Worm (Caenorhabditis elegans): ENCODE data around the gene decr-1.2.

Gene decr-1.2

ce11 chrII:8573044-8573443 is 27.6 kb downstream of the decr-1.2 start, which contains the start of gene F54C9.7:
TSS of gene F54C9.7 (plus strand) at chrII:8573344.
- TF ChIP-seq C08G9.2 (tag; optimal IDR thresholded peaks at IDR 0.05) (no peak), fkh-10 (GFP tag; optimal IDR thresholded peaks at IDR 0.05) (no peak), madf-2 (tag; optimal IDR thresholded peaks at IDR 0.05) (no peak), ceh-19 (GFP tag; optimal IDR thresholded peaks at IDR 0.05) (no peak), syd-9 (tag; optimal IDR thresholded peaks at IDR 0.05) (no peak), ceh-14 (tag; optimal IDR thresholded peaks at IDR 0.05) (no peak), ahr-1 (tag; optimal IDR thresholded peaks at IDR 0.05) (no peak)

- no peak for TF ChIP-seq ceh-22 (tag; optimal IDR thresholded peaks at IDR 0.05)
- TF ChIP-seq nhr-232 (tag; optimal IDR thresholded peaks at IDR 0.05), result no peak
- TF ChIP-seq C08G9.2 (tag; optimal IDR thresholded peaks at IDR 0.05), result no peak
- TF ChIP-seq hlh-8 (tag; optimal IDR thresholded peaks at IDR 0.05), result no peak
Measured at ce11 chrII:8575184-8575583, 29.8 kb downstream of the decr-1.2 start, which contains the start of gene puf-5. TSS of gene puf-5 (plus strand) at chrII:8575541.

- TF ChIP-seq ceh-19 (GFP tag; optimal IDR thresholded peaks at IDR 0.05) (no peak), ttx-3 (tag; optimal IDR thresholded peaks at IDR 0.05) (no peak), eyg-1 (tag; optimal IDR thresholded peaks at IDR 0.05) (no peak), unc-55 (GFP tag; optimal IDR thresholded peaks at IDR 0.05) (no peak), ceh-24 (tag; optimal IDR thresholded peaks at IDR 0.05) (no peak), fkh-10 (GFP tag; optimal IDR thresholded peaks at IDR 0.05) (no peak), ceh-14 (tag; optimal IDR thresholded peaks at IDR 0.05) (no peak)
Measured at ce11 chrII:8577509-8578099, 32.2 kb downstream of the decr-1.2 start, which contains the start of gene F54C9.9. TSS of gene F54C9.9 (plus strand) at chrII:8578049.

- TF ChIP-seq rnt-1 (tag; optimal IDR thresholded peaks at IDR 0.05) (no peak), hlh-8 (tag; optimal IDR thresholded peaks at IDR 0.05) (no peak), ceh-2 (tag; optimal IDR thresholded peaks at IDR 0.05) (no peak), K02D7.2 (tag; optimal IDR thresholded peaks at IDR 0.05) (no peak), ceh-30 (tag; optimal IDR thresholded peaks at IDR 0.05) (no peak), ceh-18 (tag; optimal IDR thresholded peaks at IDR 0.05) (no peak), dmd-4 (tag; optimal IDR thresholded peaks at IDR 0.05; ENCODE audit: borderline replicate concordance) (no peak), ceh-45 (GFP tag; IDR thresholded peaks at IDR 0.05) (no peak), nfya-1 (tag; optimal IDR thresholded peaks at IDR 0.05) (no peak), unc-42 (tag; optimal IDR thresholded peaks at IDR 0.05) (no peak), pat-9 (tag; optimal IDR thresholded peaks at IDR 0.05) (no peak), pqm-1 (tag; optimal IDR thresholded peaks at IDR 0.05) (no peak), hlh-13 (GFP tag; optimal IDR thresholded peaks at IDR 0.05) (no peak), ceh-31 (tag; optimal IDR thresholded peaks at IDR 0.05) (no peak), ceh-6 (GFP tag; optimal IDR thresholded peaks at IDR 0.05) (no peak), madf-2 (tag; optimal IDR thresholded peaks at IDR 0.05) (no peak)
Measured at ce11 chrII:8581700-8582099, 36.3 kb downstream of the decr-1.2 start, which contains the start of gene arl-1. TSS of gene arl-1 (plus strand) at chrII:8582000.

ce11 chrII:8583035-8583434 is 37.6 kb downstream of the decr-1.2 start:
- peak; percentile 33 for TF ChIP-seq ama-1 (optimal IDR thresholded peaks at IDR 0.05)
- no peak for TF ChIP-seq lin-11 (tag; optimal IDR thresholded peaks at IDR 0.05)

- TF ChIP-seq ceh-6 (GFP tag; optimal IDR thresholded peaks at IDR 0.05) (no peak), unc-3 (GFP tag; conservative IDR thresholded peaks at IDR 0.05) (no peak), unc-3 (tag; optimal IDR thresholded peaks at IDR 0.05) (no peak), ceh-19 (GFP tag; optimal IDR thresholded peaks at IDR 0.05) (no peak), C08G9.2 (tag; optimal IDR thresholded peaks at IDR 0.05) (no peak), sox-4 (tag; optimal IDR thresholded peaks at IDR 0.05) (no peak), fax-1 (tag; optimal IDR thresholded peaks at IDR 0.05) (no peak), ttx-3 (tag; optimal IDR thresholded peaks at IDR 0.05) (no peak), gmeb-2 (tag; optimal IDR thresholded peaks at IDR 0.05) (no peak), madf-2 (tag; optimal IDR thresholded peaks at IDR 0.05) (no peak), hlh-13 (GFP tag; optimal IDR thresholded peaks at IDR 0.05) (no peak)
Measured at ce11 chrII:8585036-8585627, 39.7 kb downstream of the decr-1.2 start, which contains the start of gene F54C9.11. TSS of gene F54C9.11 (minus strand) at chrII:8585086.

All from whole organism, late embryonic.